Fruit fly (Drosophila melanogaster) whole organism, embryonic: ENCODE data around the gene Cyp313b1.
A peak's percentile ranks its signal among the peaks of the same experiment; 100 is the strongest.

ENCODE experiments used
- CG10979 ChIP-seq: fragments of 200-800 bp; sonication (Bioruptor generic); optimal IDR thresholded peaks from 2 replicates; lab custom pipeline; 2018; ENCODE audit warnings: missing biosample characterization, mild to moderate bottlenecking, missing genetic modification characterization, moderate library complexity
- CG11093 ChIP-seq: fragments of 200-800 bp; sonication (Bioruptor generic); IDR thresholded peaks from 3 replicates; pipeline ENCODE4 v1.3.6; 2022; ENCODE audit warnings: missing biosample characterization, missing genetic modification characterization
- CG11247 ChIP-seq: fragments of 200-800 bp; sonication (Bioruptor generic); IDR thresholded peaks from 2 replicates; pipeline ENCODE4 v1.3.6; 2022; ENCODE audit warnings: missing biosample characterization, missing genetic modification characterization
- CG11398 ChIP-seq: fragments of 200-800 bp; sonication (Bioruptor generic); optimal IDR thresholded peaks from 2 replicates; lab custom pipeline; 2016; ENCODE audit warnings: missing biosample characterization, missing genetic modification characterization
- CG11504 ChIP-seq: fragments of 200-800 bp; sonication (Bioruptor generic); optimal IDR thresholded peaks from 3 replicates; lab custom pipeline; 2019; ENCODE audit warnings: missing biosample characterization, mild to moderate bottlenecking, missing genetic modification characterization, moderate library complexity
- CG13123 ChIP-seq: fragments of 200-800 bp; sonication (Bioruptor generic); optimal IDR thresholded peaks from 2 replicates; lab custom pipeline; 2016; ENCODE audit warnings: missing biosample characterization, missing genetic modification characterization
- CG13894 ChIP-seq: fragments of 200-800 bp; sonication (Bioruptor generic); optimal IDR thresholded peaks from 3 replicates; lab custom pipeline; 2018; ENCODE audit warnings: missing biosample characterization, mild to moderate bottlenecking, missing genetic modification characterization, moderate library complexity
- CG14014 ChIP-seq: fragments of 200-800 bp; sonication (Bioruptor generic); IDR thresholded peaks from 2 replicates; pipeline ENCODE4 v1.3.6; 2022; ENCODE audit warnings: missing biosample characterization, missing genetic modification characterization
- CG17385 ChIP-seq: fragments of 200-800 bp; sonication (Bioruptor generic); optimal IDR thresholded peaks from 3 replicates; lab custom pipeline; 2018; ENCODE audit warnings: missing biosample characterization, mild to moderate bottlenecking, missing genetic modification characterization
- CG18599 ChIP-seq: fragments of 200-800 bp; sonication (Bioruptor generic); optimal IDR thresholded peaks from 3 replicates; lab custom pipeline; 2017; ENCODE audit warnings: missing biosample characterization, missing genetic modification characterization, mild to moderate bottlenecking, moderate library complexity, missing genetic modification reagents
- CG18764 ChIP-seq: fragments of 200-800 bp; sonication (Bioruptor generic); optimal IDR thresholded peaks from 3 replicates; lab custom pipeline; 2016; ENCODE audit warnings: missing biosample characterization, missing genetic modification characterization
- CG31441 ChIP-seq: fragments of 200-800 bp; sonication (Bioruptor generic); IDR thresholded peaks from 2 replicates; pipeline ENCODE4 v1.3.6; 2022; ENCODE audit warnings: missing biosample characterization, missing genetic modification characterization
- CG4424 ChIP-seq: fragments of 200-800 bp; sonication (Bioruptor generic); optimal IDR thresholded peaks from 3 replicates; lab custom pipeline; 2016; ENCODE audit warnings: missing biosample characterization, missing genetic modification characterization
- CG4730 ChIP-seq: fragments of 200-800 bp; sonication (Bioruptor generic); IDR thresholded peaks from 2 replicates; pipeline ENCODE4 v1.3.6; 2022; ENCODE audit warnings: missing biosample characterization, missing genetic modification characterization
- CG6683 ChIP-seq: fragments of 200-800 bp; sonication (Bioruptor generic); optimal IDR thresholded peaks from 2 replicates; lab custom pipeline; 2017; ENCODE audit warnings: missing biosample characterization, mild to moderate bottlenecking, missing genetic modification characterization, missing genetic modification reagents
- CG7786 ChIP-seq: fragments of 200-800 bp; sonication (Bioruptor generic); optimal IDR thresholded peaks from 2 replicates; lab custom pipeline; 2016; ENCODE audit warnings: missing biosample characterization, missing genetic modification characterization
- CG8290 ChIP-seq, 3 experiments: fragments of 200-800 bp; sonication (Bioruptor generic); optimal IDR thresholded peaks; 2 replicates each; lab custom pipeline; 2016 to 2019; ENCODE audit warnings: missing biosample characterization in 3 of 3, missing genetic modification characterization in 3 of 3, mild to moderate bottlenecking in 2 of 3, moderate library complexity in 1 of 3
- CG8388 ChIP-seq: fragments of 200-800 bp; sonication (Bioruptor generic); optimal IDR thresholded peaks from 2 replicates; lab custom pipeline; 2019; ENCODE audit warnings: missing biosample characterization, mild to moderate bottlenecking, missing genetic modification characterization, moderate library complexity
- CG9215 ChIP-seq: fragments of 200-800 bp; sonication (Bioruptor generic); IDR thresholded peaks from 2 replicates; pipeline ENCODE4 v1.3.6; 2022; ENCODE audit warnings: missing biosample characterization, missing genetic modification characterization
- Chrac-16 ChIP-seq: fragments of 200-800 bp; sonication (Bioruptor generic); optimal IDR thresholded peaks from 3 replicates; lab custom pipeline; 2016; ENCODE audit warnings: missing biosample characterization, missing genetic modification characterization
- CkIIα-i1 ChIP-seq: fragments of 200-800 bp; sonication (Bioruptor generic); IDR thresholded peaks from 2 replicates; pipeline ENCODE4 v1.3.6; 2022; ENCODE audit warnings: missing biosample characterization, missing genetic modification characterization
- Ets65A ChIP-seq: fragments of 200-800 bp; sonication (Bioruptor generic); peaks from one replicate; lab custom pipeline; 2016; ENCODE audit warnings: missing biosample characterization, missing genetic modification characterization
- Fer1 ChIP-seq: fragments of 200-800 bp; sonication (Bioruptor generic); optimal IDR thresholded peaks from 2 replicates; lab custom pipeline; 2017; ENCODE audit warnings: missing biosample characterization, mild to moderate bottlenecking, missing genetic modification characterization
- Fer2 ChIP-seq: fragments of 200-800 bp; sonication (Bioruptor generic); optimal IDR thresholded peaks from 2 replicates; lab custom pipeline; 2018; ENCODE audit warnings: missing biosample characterization, mild to moderate bottlenecking, missing genetic modification characterization, moderate library complexity
- GATAe ChIP-seq: fragments of 200-800 bp; sonication (Bioruptor generic); conservative IDR thresholded peaks from 2 replicates; pipeline ENCODE4 v1.3.6; 2022; ENCODE audit warnings: missing biosample characterization, missing genetic modification characterization
- HLHmδ ChIP-seq: fragments of 200-800 bp; sonication (Bioruptor generic); optimal IDR thresholded peaks from 2 replicates; lab custom pipeline; 2018; ENCODE audit warnings: missing biosample characterization, mild to moderate bottlenecking, missing genetic modification characterization, moderate library complexity
- Hr78 ChIP-seq, 2 experiments: fragments of 200-800 bp in 1 of 2; fragments of >200 bp in 1 of 2; sonication (Bioruptor generic) in 1 of 2; optimal IDR thresholded peaks; 2 replicates each; lab custom pipeline; 2017 to 2019; ENCODE audit warnings: missing biosample characterization in 2 of 2, missing genetic modification characterization in 2 of 2, mild to moderate bottlenecking in 1 of 2, moderate library complexity in 1 of 2
- MTF-1 ChIP-seq: fragments of 200-800 bp; sonication (Bioruptor generic); optimal IDR thresholded peaks from 2 replicates; lab custom pipeline; 2018; ENCODE audit warnings: missing biosample characterization, mild to moderate bottlenecking, missing genetic modification characterization, borderline replicate concordance
- Max ChIP-seq: fragments of 200-800 bp; sonication (Bioruptor generic); optimal IDR thresholded peaks from 2 replicates; lab custom pipeline; 2016; ENCODE audit warnings: missing biosample characterization, mild to moderate bottlenecking, missing genetic modification characterization
- Med ChIP-seq: fragments of 200-800 bp; sonication (Bioruptor generic); peaks from one replicate; lab custom pipeline; 2016; ENCODE audit warnings: missing biosample characterization, missing genetic modification characterization, mild to moderate bottlenecking, inconsistent platforms, moderate library complexity
- Mes4 ChIP-seq: fragments of 200-800 bp; sonication (Bioruptor generic); optimal IDR thresholded peaks from 2 replicates; lab custom pipeline; 2016; ENCODE audit warnings: missing biosample characterization, missing genetic modification characterization
- NC2α ChIP-seq: fragments of 200-800 bp; sonication (Bioruptor generic); optimal IDR thresholded peaks from 2 replicates; lab custom pipeline; 2016; ENCODE audit warnings: missing biosample characterization, missing genetic modification characterization
- Ssrp ChIP-seq: fragments of 200-800 bp; sonication (Bioruptor generic); optimal IDR thresholded peaks from 2 replicates; lab custom pipeline; 2018; ENCODE audit warnings: missing biosample characterization, mild to moderate bottlenecking, missing genetic modification characterization, moderate library complexity
- ac ChIP-seq: fragments of 200-800 bp; sonication (Bioruptor generic); optimal IDR thresholded peaks from 3 replicates; lab custom pipeline; 2017; ENCODE audit warnings: missing biosample characterization, mild to moderate bottlenecking, missing genetic modification characterization
- az2 ChIP-seq: fragments of 200-800 bp; sonication (Bioruptor generic); optimal IDR thresholded peaks from 3 replicates; lab custom pipeline; 2016; ENCODE audit warnings: missing biosample characterization, missing genetic modification characterization
- bab2 ChIP-seq: fragments of 200-800 bp; sonication (Bioruptor generic); optimal IDR thresholded peaks from 2 replicates; lab custom pipeline; 2016; ENCODE audit warnings: missing biosample characterization, missing genetic modification characterization
- cg ChIP-seq: fragments of 200-800 bp; sonication (Bioruptor generic); optimal IDR thresholded peaks from 3 replicates; lab custom pipeline; 2019; ENCODE audit warnings: missing biosample characterization, mild to moderate bottlenecking, missing genetic modification characterization, moderate library complexity
- ci ChIP-seq: fragments of 200-800 bp; sonication (Bioruptor generic); IDR thresholded peaks from 3 replicates; pipeline ENCODE4 v1.3.6; 2022; ENCODE audit warnings: missing biosample characterization, missing genetic modification characterization
- dati ChIP-seq: fragments of 200-800 bp; sonication (Bioruptor generic); IDR thresholded peaks from 2 replicates; pipeline ENCODE4 v1.3.6; 2022; ENCODE audit warnings: missing biosample characterization, missing genetic modification characterization
- dmrt99B ChIP-seq: fragments of 200-800 bp; sonication (Bioruptor generic); optimal IDR thresholded peaks from 2 replicates; lab custom pipeline; 2018; ENCODE audit warnings: missing biosample characterization, mild to moderate bottlenecking, missing genetic modification characterization, moderate library complexity
- emc ChIP-seq: fragments of 200-800 bp; sonication (Bioruptor generic); optimal IDR thresholded peaks from 2 replicates; lab custom pipeline; 2016; ENCODE audit warnings: missing biosample characterization, missing genetic modification characterization
- ems ChIP-seq: fragments of 200-800 bp; sonication (Bioruptor generic); optimal IDR thresholded peaks from 3 replicates; lab custom pipeline; 2016; ENCODE audit warnings: missing biosample characterization, missing genetic modification characterization
- exex ChIP-seq: fragments of 200-800 bp; sonication (Bioruptor generic); optimal IDR thresholded peaks from 4 replicates; lab custom pipeline; 2018; ENCODE audit warnings: missing biosample characterization, mild to moderate bottlenecking, missing genetic modification characterization, moderate library complexity
- fd96Cb ChIP-seq: fragments of 200-800 bp; sonication (Bioruptor generic); optimal IDR thresholded peaks from 2 replicates; lab custom pipeline; 2018; ENCODE audit warnings: missing biosample characterization, mild to moderate bottlenecking, missing genetic modification characterization, moderate library complexity
- fu2 ChIP-seq: fragments of 200-800 bp; sonication (Bioruptor generic); optimal IDR thresholded peaks from 2 replicates; lab custom pipeline; 2016; ENCODE audit warnings: missing biosample characterization, missing genetic modification characterization
- gem ChIP-seq: fragments of 200-800 bp; sonication (Bioruptor generic); optimal IDR thresholded peaks from 2 replicates; lab custom pipeline; 2019; ENCODE audit warnings: missing biosample characterization, mild to moderate bottlenecking, missing genetic modification characterization, moderate library complexity
- jigr1 ChIP-seq: fragments of 200-800 bp; sonication (Bioruptor generic); IDR thresholded peaks from 3 replicates; pipeline ENCODE4 v1.3.6; 2022; ENCODE audit warnings: missing biosample characterization, missing genetic modification characterization
- row ChIP-seq: fragments of 200-800 bp; sonication (Bioruptor generic); IDR thresholded peaks from 3 replicates; pipeline ENCODE4 v1.3.6; 2022; ENCODE audit warnings: missing biosample characterization, missing genetic modification characterization
- sna ChIP-seq: fragments of 200-800 bp; sonication (Bioruptor generic); IDR thresholded peaks from 2 replicates; pipeline ENCODE4 v1.3.6; 2022; ENCODE audit warnings: missing biosample characterization, missing genetic modification characterization; ENCODE audit not compliant: partially characterized antibody
- tup ChIP-seq: fragments of 200-800 bp; sonication (Bioruptor generic); optimal IDR thresholded peaks from 2 replicates; lab custom pipeline; 2016; ENCODE audit warnings: missing biosample characterization, mild to moderate bottlenecking, missing genetic modification characterization, moderate library complexity
- usp ChIP-seq: fragments of >200 bp; optimal IDR thresholded peaks from 2 replicates; lab custom pipeline; 2017; ENCODE audit warnings: missing biosample characterization, missing genetic modification characterization
- yki ChIP-seq: fragments of >200 bp; optimal IDR thresholded peaks from 3 replicates; lab custom pipeline; 2018

Gene Cyp313b1

DNA sequence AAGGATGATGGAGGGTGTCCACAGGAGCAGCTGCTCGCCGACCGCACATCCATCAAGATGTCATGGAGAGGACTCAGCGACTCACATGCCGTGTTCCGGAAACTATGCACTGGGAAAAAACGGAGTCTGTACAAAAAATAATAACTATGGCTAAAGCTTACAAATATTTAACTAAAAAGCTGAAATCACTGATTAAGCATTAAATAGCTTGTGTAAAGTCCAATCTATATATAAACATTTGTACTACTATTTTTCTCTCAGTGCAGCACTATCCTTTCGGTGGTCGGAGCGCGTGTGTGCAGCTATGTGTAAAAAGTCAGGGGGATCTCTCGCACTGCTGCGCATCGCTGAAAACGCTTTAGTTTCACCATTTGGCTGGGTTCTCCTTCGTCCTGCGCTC is 49.3 kb downstream of the Cyp313b1 start (continued):
- TF ChIP-seq CG8290 (GFP tag; optimal IDR thresholded peaks at IDR 0.05; lab: Kevin White, UChicago) (no peak), CG8290 (tag; optimal IDR thresholded peaks at IDR 0.05; lab: Kevin White, UChicago) (no peak), CG6683 (GFP tag; lab: Kevin White, UChicago) (no peak), CG11093 (GFP tag; lab: Robert Waterston, UW) (no peak), Ets65A (GFP tag; lab: Kevin White, UChicago) (peak; percentile 83), dmrt99B (tag; lab: Kevin White, UChicago) (peak; percentile 5), Med (peak; percentile 65), jigr1 (GFP tag; lab: Robert Waterston, UW) (no peak), fd96Cb (no peak), CG31441 (GFP tag; lab: Robert Waterston, UW) (no peak), Hr78 (GFP tag; optimal IDR thresholded peaks at IDR 0.05; lab: Kevin White, UChicago) (no peak), ems (GFP tag; lab: Kevin White, UChicago) (no peak), HLHmδ (GFP tag; lab: Kevin White, UChicago) (no peak), NC2α (GFP tag; lab: Kevin White, UChicago) (no peak), MTF-1 (GFP tag; lab: Kevin White, UChicago) (no peak), CG7786 (GFP tag; lab: Kevin White, UChicago) (no peak), CG8388 (no peak), Max (GFP tag; lab: Kevin White, UChicago) (no peak), ac (GFP tag; lab: Kevin White, UChicago) (no peak), emc (no peak), CG11504 (tag; lab: Kevin White, UChicago) (peak; percentile 7), bab2 (GFP tag; lab: Kevin White, UChicago) (no peak), Chrac-16 (GFP tag; lab: Kevin White, UChicago) (no peak), Ssrp (no peak), GATAe (GFP tag; lab: Robert Waterston, UW) (no peak), cg (no peak), CG18764 (GFP tag; lab: Kevin White, UChicago) (no peak), yki (no peak), Fer2 (tag; lab: Kevin White, UChicago) (no peak), row (GFP tag; lab: Robert Waterston, UW) (peak; percentile 36; the same call in 1 of the 3 replicates), CG10979 (tag; lab: Kevin White, UChicago) (no peak), sna (no peak), Mes4 (GFP tag; lab: Kevin White, UChicago) (no peak), CG13123 (GFP tag; lab: Kevin White, UChicago) (no peak), CG4730 (GFP tag; lab: Robert Waterston, UW) (no peak), CG11398 (no peak), az2 (GFP tag; lab: Kevin White, UChicago) (no peak), dati (GFP tag; lab: Robert Waterston, UW) (no peak), CG17385 (GFP tag; lab: Kevin White, UChicago) (no peak), usp (GFP tag; lab: Kevin White, UChicago) (no peak), CG18599 (GFP tag; lab: Kevin White, UChicago) (peak; percentile 25), CkIIα-i1 (GFP tag; lab: Robert Waterston, UW) (no peak), gem (tag; lab: Kevin White, UChicago) (peak; percentile 20), CG13894 (no peak), tup (GFP tag; lab: Kevin White, UChicago) (no peak), CG9215 (no peak), exex (no peak), CG14014 (GFP tag; lab: Robert Waterston, UW) (no peak), CG4424 (no peak), Fer1 (GFP tag; lab: Kevin White, UChicago) (no peak), ci (GFP tag; lab: Robert Waterston, UW) (no peak), CG11247 (GFP tag; lab: Robert Waterston, UW) (no peak), fu2 (no peak)
